In genomic region chrIV:5103229-5103894, ce11 we compare ENCODE assay signal across 2 worm cellular contexts.
TF ChIP-seq lines count a peak whose summit lies in the region.

TSS of gene C02B10.3 (minus strand) at chrIV:5103279.

TF ChIP-seq in whole organism, L1 larva, 84 proteins besides CTCF, POLR2A, EP300 and RAD21 (continued from another document):
- TF ChIP-seq nhr-85 (tag; lab: Kevin White, UChicago) = no peak
- TF ChIP-seq alr-1 (tag; optimal IDR thresholded peaks at IDR 0.05; lab: Kevin White, UChicago; ENCODE audit: borderline replicate concordance) = no peak
- no peak for TF ChIP-seq sptf-1 (tag; optimal IDR thresholded peaks at IDR 0.05; lab: Kevin White, UChicago)
- TF ChIP-seq ceh-63 (GFP tag; optimal IDR thresholded peaks at IDR 0.05; lab: Kevin White, UChicago) = no peak
- TF ChIP-seq nhr-19 (GFP tag; conservative IDR thresholded peaks at IDR 0.05; lab: Robert Waterston, UW) = no peak
- no peak for TF ChIP-seq tlp-1 (tag; optimal IDR thresholded peaks at IDR 0.05; lab: Kevin White, UChicago)
- peak; percentile 19 for TF ChIP-seq F16B12.6 (tag; optimal IDR thresholded peaks at IDR 0.05; lab: Kevin White, UChicago)
- TF ChIP-seq blmp-1 (tag; optimal IDR thresholded peaks at IDR 0.05; lab: Kevin White, UChicago) = peak; percentile 61
- peak in 1 of 2 experiments; percentile 44 for TF ChIP-seq lin-35 (GFP tag; optimal IDR thresholded peaks at IDR 0.05; lab: Kevin White, UChicago)
- TF ChIP-seq skn-1 (tag; optimal IDR thresholded peaks at IDR 0.05; lab: Kevin White, UChicago) = peak; percentile 53
- no peak for TF ChIP-seq egl-27 (tag; optimal IDR thresholded peaks at IDR 0.05; lab: Kevin White, UChicago)
- peak; percentile 81 for TF ChIP-seq lin-14 (GFP tag; optimal IDR thresholded peaks at IDR 0.05; lab: Kevin White, UChicago)
- TF ChIP-seq dpl-1 (GFP tag; optimal IDR thresholded peaks at IDR 0.05; lab: Kevin White, UChicago) = no peak
- TF ChIP-seq snu-23 (GFP tag; optimal IDR thresholded peaks at IDR 0.05; lab: Kevin White, UChicago) = peak; percentile 46
- no peak for TF ChIP-seq jun-1 (tag; optimal IDR thresholded peaks at IDR 0.05; lab: Kevin White, UChicago)
- peak; percentile 36 to 44 for TF ChIP-seq efl-1 (optimal IDR thresholded peaks at IDR 0.05; lab: Kevin White, UChicago)
- peak in 1 of 2 experiments; percentile 78 for TF ChIP-seq efl-1 (GFP tag; optimal IDR thresholded peaks at IDR 0.05 in 1 of 2; lab: Kevin White, UChicago)
- no peak for TF ChIP-seq nhr-90 (tag; optimal IDR thresholded peaks at IDR 0.05; lab: Kevin White, UChicago; ENCODE audit: poor library complexity)
- TF ChIP-seq C16A3.4 (tag; optimal IDR thresholded peaks at IDR 0.05; lab: Kevin White, UChicago) = no peak
- TF ChIP-seq unc-62 (GFP tag; optimal IDR thresholded peaks at IDR 0.05; lab: Kevin White, UChicago) = no peak
- TF ChIP-seq nhr-77 (tag; optimal IDR thresholded peaks at IDR 0.05; lab: Kevin White, UChicago) = peak; percentile 12
- TF ChIP-seq mep-1 (tag; optimal IDR thresholded peaks at IDR 0.05; lab: Kevin White, UChicago) = no peak
- no peak for TF ChIP-seq nhr-11 (tag; optimal IDR thresholded peaks at IDR 0.05; lab: Kevin White, UChicago)
- no peak for TF ChIP-seq fos-1 (tag; optimal IDR thresholded peaks at IDR 0.05; lab: Kevin White, UChicago)
- peak; percentile 40 for TF ChIP-seq fkh-10 (GFP tag; optimal IDR thresholded peaks at IDR 0.05; lab: Kevin White, UChicago)
- TF ChIP-seq lin-39 (tag; optimal IDR thresholded peaks at IDR 0.05; lab: Kevin White, UChicago) = no peak
- TF ChIP-seq mef-2 (tag; optimal IDR thresholded peaks at IDR 0.05; lab: Kevin White, UChicago) = no peak
- no peak for TF ChIP-seq unc-30 (tag; optimal IDR thresholded peaks at IDR 0.05; lab: Kevin White, UChicago)
- no peak for TF ChIP-seq egl-13 (tag; optimal IDR thresholded peaks at IDR 0.05; lab: Kevin White, UChicago)
- no peak for TF ChIP-seq aly-2 (tag; optimal IDR thresholded peaks at IDR 0.05; lab: Kevin White, UChicago)
- no peak for TF ChIP-seq ztf-11 (tag; optimal IDR thresholded peaks at IDR 0.05; lab: Kevin White, UChicago)
- no peak for TF ChIP-seq pax-3 (tag; optimal IDR thresholded peaks at IDR 0.05; lab: Kevin White, UChicago)
- TF ChIP-seq nhr-20 (tag; optimal IDR thresholded peaks at IDR 0.05; lab: Kevin White, UChicago) = no peak
- peak; percentile 29 for TF ChIP-seq isw-1 (GFP tag; IDR thresholded peaks at IDR 0.05; lab: Robert Waterston, UW)
- peak; percentile 24 for TF ChIP-seq zag-1 (tag; optimal IDR thresholded peaks at IDR 0.05; lab: Kevin White, UChicago)
- TF ChIP-seq fkh-8 (tag; optimal IDR thresholded peaks at IDR 0.05; lab: Kevin White, UChicago) = peak; percentile 60
- no peak for TF ChIP-seq nhr-12 (tag; optimal IDR thresholded peaks at IDR 0.05; lab: Kevin White, UChicago)
- no peak for TF ChIP-seq efl-3 (GFP tag; optimal IDR thresholded peaks at IDR 0.05; lab: Kevin White, UChicago)
- TF ChIP-seq unc-86 (tag; optimal IDR thresholded peaks at IDR 0.05; lab: Kevin White, UChicago) = peak; percentile 21
- TF ChIP-seq tbx-2 (tag; optimal IDR thresholded peaks at IDR 0.05; lab: Kevin White, UChicago) = peak; percentile 25
- TF ChIP-seq fkh-4 (tag; optimal IDR thresholded peaks at IDR 0.05; lab: Kevin White, UChicago; ENCODE audit: borderline replicate concordance) = no peak
- TF ChIP-seq dsc-1 (tag; optimal IDR thresholded peaks at IDR 0.05; lab: Kevin White, UChicago) = no peak
- TF ChIP-seq unc-98 (GFP tag; IDR thresholded peaks at IDR 0.05; lab: Robert Waterston, UW) = no peak
- TF ChIP-seq xbp-1 (tag; optimal IDR thresholded peaks at IDR 0.05; lab: Kevin White, UChicago) = no peak

TF ChIP-seq in whole organism, L2 larva, 48 proteins besides CTCF, POLR2A, EP300 and RAD21 (continued from another document):
- no peak for TF ChIP-seq unc-62 (GFP tag; optimal IDR thresholded peaks at IDR 0.05; lab: Kevin White, UChicago)
- no peak for TF ChIP-seq elt-1 (tag; optimal IDR thresholded peaks at IDR 0.05; lab: Kevin White, UChicago)
- TF ChIP-seq nhr-129 (tag; optimal IDR thresholded peaks at IDR 0.05; lab: Kevin White, UChicago) = peak; percentile 50
- no peak for TF ChIP-seq blmp-1 (tag; optimal IDR thresholded peaks at IDR 0.05; lab: Kevin White, UChicago; ENCODE audit: insufficient read depth)
- no peak for TF ChIP-seq sma-3 (GFP tag; optimal IDR thresholded peaks at IDR 0.05; lab: Kevin White, UChicago)
- TF ChIP-seq sem-4 (tag; optimal IDR thresholded peaks at IDR 0.05; lab: Kevin White, UChicago) = no peak
- no peak for TF ChIP-seq nhr-25 (tag; optimal IDR thresholded peaks at IDR 0.05; lab: Kevin White, UChicago)
- TF ChIP-seq nhr-10 (tag; optimal IDR thresholded peaks at IDR 0.05; lab: Kevin White, UChicago) = no peak
- TF ChIP-seq nhr-23 (tag; optimal IDR thresholded peaks at IDR 0.05; lab: Kevin White, UChicago) = no peak
- no peak for TF ChIP-seq nhr-6 (tag; optimal IDR thresholded peaks at IDR 0.05; lab: Kevin White, UChicago)
- TF ChIP-seq mbf-1 (tag; optimal IDR thresholded peaks at IDR 0.05; lab: Kevin White, UChicago) = no peak
- TF ChIP-seq ztf-4 (tag; optimal IDR thresholded peaks at IDR 0.05; lab: Kevin White, UChicago) = no peak
- no peak for TF ChIP-seq peb-1 (tag; optimal IDR thresholded peaks at IDR 0.05; lab: Kevin White, UChicago)
- TF ChIP-seq elt-3 (tag; optimal IDR thresholded peaks at IDR 0.05; lab: Kevin White, UChicago) = no peak
- TF ChIP-seq snpc-4 (tag; optimal IDR thresholded peaks at IDR 0.05; lab: Kevin White, UChicago) = no peak
- TF ChIP-seq dmd-4 (tag; optimal IDR thresholded peaks at IDR 0.05; lab: Kevin White, UChicago) = no peak
- TF ChIP-seq Y55F3AM.14 (GFP tag; optimal IDR thresholded peaks at IDR 0.05; lab: Kevin White, UChicago) = no peak
- TF ChIP-seq C34F6.9 (tag; optimal IDR thresholded peaks at IDR 0.05; lab: Kevin White, UChicago) = peak; percentile 57
- TF ChIP-seq lin-11 (tag; optimal IDR thresholded peaks at IDR 0.05; lab: Kevin White, UChicago) = peak; percentile 18
- TF ChIP-seq ama-1 (optimal IDR thresholded peaks at IDR 0.05; lab: Kevin White, UChicago) = no peak
- no peak for TF ChIP-seq fos-1 (tag; optimal IDR thresholded peaks at IDR 0.05; lab: Kevin White, UChicago)
- TF ChIP-seq nhr-77 (tag; optimal IDR thresholded peaks at IDR 0.05; lab: Kevin White, UChicago) = no peak
- no peak for TF ChIP-seq egl-27 (tag; optimal IDR thresholded peaks at IDR 0.05; lab: Kevin White, UChicago)
- no peak for TF ChIP-seq ZK546.5 (tag; optimal IDR thresholded peaks at IDR 0.05; lab: Kevin White, UChicago)
- TF ChIP-seq unc-55 (GFP tag; optimal IDR thresholded peaks at IDR 0.05; lab: Kevin White, UChicago) = peak; percentile 97
- peak; percentile 60 for TF ChIP-seq sma-9 (GFP tag; optimal IDR thresholded peaks at IDR 0.05; lab: Kevin White, UChicago)
- TF ChIP-seq sma-9 (tag; optimal IDR thresholded peaks at IDR 0.05; lab: Kevin White, UChicago) = no peak
- peak; percentile 7 for TF ChIP-seq lin-13 (GFP tag; optimal IDR thresholded peaks at IDR 0.05; lab: Kevin White, UChicago)
- no peak for TF ChIP-seq ceh-82 (tag; optimal IDR thresholded peaks at IDR 0.05; lab: Kevin White, UChicago)
- TF ChIP-seq skn-1 (tag; optimal IDR thresholded peaks at IDR 0.05; lab: Kevin White, UChicago) = no peak
- TF ChIP-seq zag-1 (tag; optimal IDR thresholded peaks at IDR 0.05; lab: Kevin White, UChicago) = no peak
- no peak for TF ChIP-seq nhr-21 (tag; optimal IDR thresholded peaks at IDR 0.05; lab: Kevin White, UChicago)
- TF ChIP-seq R02D3.7 (tag; optimal IDR thresholded peaks at IDR 0.05; lab: Kevin White, UChicago) = no peak
- no peak for TF ChIP-seq nhr-12 (tag; optimal IDR thresholded peaks at IDR 0.05; lab: Kevin White, UChicago)
- no peak for TF ChIP-seq unc-39 (tag; optimal IDR thresholded peaks at IDR 0.05; lab: Kevin White, UChicago)
TF ChIP-seq in whole organism, L2 larva: peak in this region for 10.
